Worm (Caenorhabditis elegans): ENCODE measurements around the gene R10E4.9.

ce11 chrIII:4272864-4273263, 29.3 kb downstream of the R10E4.9 start:
- TF ChIP-seq W03F9.2 (tag; optimal IDR thresholded peaks at IDR 0.05) = no peak
- no peak for TF ChIP-seq dao-5 (tag; optimal IDR thresholded peaks at IDR 0.05)
- no peak for TF ChIP-seq him-1 (tag; optimal IDR thresholded peaks at IDR 0.05)
